Fruit fly (Drosophila melanogaster): Measurements from ENCODE around the gene Prp6.

The Prp6 gene

DNA sequence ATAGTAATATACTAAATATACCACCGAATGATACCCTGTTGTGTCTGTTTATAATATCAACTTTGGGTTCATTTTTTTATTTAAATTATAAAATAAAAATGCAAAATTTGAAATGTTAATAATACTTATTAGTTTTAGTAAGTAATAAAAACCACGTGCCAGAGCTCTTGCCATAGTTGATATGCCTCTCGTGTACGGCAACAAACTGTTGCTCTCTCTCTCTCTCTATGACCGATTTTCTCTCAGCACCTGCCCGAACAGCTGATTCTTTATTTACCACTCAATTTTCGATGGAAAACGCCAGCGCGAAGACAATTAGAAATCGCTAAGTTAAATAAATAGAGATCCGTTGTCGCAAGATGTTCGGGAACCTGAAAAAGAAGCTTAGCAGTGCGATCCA, 37.7 kb upstream of the Prp6 start, which contains the start of gene Dysb (continued):
- TF ChIP-seq CG18619 (GFP tag; optimal IDR thresholded peaks at IDR 0.05) (peak; percentile 84), NfI (GFP tag; optimal IDR thresholded peaks at IDR 0.05) (peak; percentile 86), grau (tag; optimal IDR thresholded peaks at IDR 0.05) (peak; percentile 88), btn (GFP tag; optimal IDR thresholded peaks at IDR 0.05) (no peak), Ets97D (GFP tag; optimal IDR thresholded peaks at IDR 0.05) (peak; percentile 33), fu2 (GFP tag; optimal IDR thresholded peaks at IDR 0.05) (peak; percentile 36), CG11398 (GFP tag; optimal IDR thresholded peaks at IDR 0.05) (peak; percentile 58), CG12391 (tag; optimal IDR thresholded peaks at IDR 0.05) (peak; percentile 92), CG4707 (GFP tag; optimal IDR thresholded peaks at IDR 0.05) (peak; percentile 76), klu (GFP tag; IDR thresholded peaks at IDR 0.05) (peak; percentile 66), Oaz (GFP tag; IDR thresholded peaks at IDR 0.05) (peak; percentile 81), CG18262 (tag; optimal IDR thresholded peaks at IDR 0.05) (peak; percentile 89), Dref (GFP tag; IDR thresholded peaks at IDR 0.05) (peak; percentile 32; the same call in 1 of the 2 replicates), Awh (GFP tag; IDR thresholded peaks at IDR 0.05) (peak; percentile 93; the same call in 1 of the 2 replicates), CG11723 (GFP tag; optimal IDR thresholded peaks at IDR 0.05) (peak; percentile 75), nerfin-1 (tag; optimal IDR thresholded peaks at IDR 0.05) (peak; percentile 76), Deaf1 (tag; optimal IDR thresholded peaks at IDR 0.05) (peak; percentile 64), CG10979 (tag; optimal IDR thresholded peaks at IDR 0.05) (peak; percentile 86), HLH4C (GFP tag; IDR thresholded peaks at IDR 0.05; ENCODE audit: partially characterized antibody) (no peak), Mad (GFP tag; optimal IDR thresholded peaks at IDR 0.05) (peak; percentile 63), CG9727 (GFP tag; optimal IDR thresholded peaks at IDR 0.05) (peak; percentile 88), MBD-R2 (GFP tag; IDR thresholded peaks at IDR 0.05) (peak; percentile 77), CG12299 (tag; optimal IDR thresholded peaks at IDR 0.05) (peak; percentile 86), E2f2 (GFP tag; IDR thresholded peaks at IDR 0.05) (peak; percentile 76), CG8359 (GFP tag; optimal IDR thresholded peaks at IDR 0.05; ENCODE audit: borderline replicate concordance) (peak; percentile 14), Mes4 (GFP tag; optimal IDR thresholded peaks at IDR 0.05) (peak; percentile 27), chif (GFP tag; optimal IDR thresholded peaks at IDR 0.05) (peak; percentile 30 to 46), pita (GFP tag; optimal IDR thresholded peaks at IDR 0.05) (no peak), fd96Cb (tag; optimal IDR thresholded peaks at IDR 0.05) (peak; percentile 78), ranshi (GFP tag; IDR thresholded peaks at IDR 0.05) (peak; percentile 81), bcd (GFP tag; optimal IDR thresholded peaks at IDR 0.05) (peak; percentile 81), schlank (tag; optimal IDR thresholded peaks at IDR 0.05) (peak; percentile 70), gem (tag; optimal IDR thresholded peaks at IDR 0.05) (peak; percentile 94), pum (GFP tag; optimal IDR thresholded peaks at IDR 0.05) (peak; percentile 40), vnd (GFP tag; IDR thresholded peaks at IDR 0.05; ENCODE audit: partially characterized antibody) (no peak), CG2889 (GFP tag; IDR thresholded peaks at IDR 0.05) (peak; percentile 76), CG9932 (GFP tag; IDR thresholded peaks at IDR 0.05) (peak; percentile 92), Atf3 (GFP tag; optimal IDR thresholded peaks at IDR 0.05) (peak; percentile 15), CG4404 (GFP tag; IDR thresholded peaks at IDR 0.05) (no peak), rib (GFP tag; IDR thresholded peaks at IDR 0.05) (peak; percentile 81), NFAT (GFP tag; IDR thresholded peaks at IDR 0.05) (peak; percentile 96), tx (GFP tag; optimal IDR thresholded peaks at IDR 0.05) (peak; percentile 32), CTCF (GFP tag; optimal IDR thresholded peaks at IDR 0.05) (peak; percentile 22), CG34224 (GFP tag; IDR thresholded peaks at IDR 0.05; ENCODE audit: partially characterized antibody) (peak; percentile 53), CG3163 (GFP tag; optimal IDR thresholded peaks at IDR 0.05) (peak; percentile 12), CG15269 (tag; optimal IDR thresholded peaks at IDR 0.05) (peak; percentile 94), CG15696 (tag; optimal IDR thresholded peaks at IDR 0.05) (peak; percentile 67), inv (GFP tag; IDR thresholded peaks at IDR 0.05; ENCODE audit: partially characterized antibody) (no peak), fru (optimal IDR thresholded peaks at IDR 0.05) (no peak), CG2116 (GFP tag; optimal IDR thresholded peaks at IDR 0.05) (peak; percentile 61), HmgD (GFP tag; optimal IDR thresholded peaks at IDR 0.05) (no peak), CG17359 (tag; optimal IDR thresholded peaks at IDR 0.05) (peak; percentile 94)

Measured in whole organism, embryonic.